Worm (Caenorhabditis elegans) whole organism, L2 larva: ENCODE measurements around the gene C15H7.4.

ENCODE experiments used
- C34F6.9 ChIP-seq: fragments of 150-350 bp; optimal IDR thresholded peaks from 2 replicates; lab custom pipeline; 2014; ENCODE audit warnings: missing biosample characterization, missing genetic modification characterization
- F13H6.1 ChIP-seq: sonication (generic microtip); optimal IDR thresholded peaks from 2 replicates; lab custom pipeline; 2016; ENCODE audit warnings: missing genetic modification characterization, missing compliant biosample characterization
- R02D3.7 ChIP-seq: fragments of 150-350 bp; optimal IDR thresholded peaks from 2 replicates; lab custom pipeline; 2014; ENCODE audit warnings: missing biosample characterization, missing genetic modification characterization
- Y55F3AM.14 ChIP-seq: fragments of 200-800 bp; sonication (Bioruptor generic); optimal IDR thresholded peaks from 2 replicates; lab custom pipeline; 2018; ENCODE audit warnings: mild to moderate bottlenecking, missing genetic modification characterization, missing compliant biosample characterization
- ZK546.5 ChIP-seq: sonication (generic microtip); optimal IDR thresholded peaks from 2 replicates; lab custom pipeline; 2017; ENCODE audit warnings: missing biosample characterization, missing genetic modification characterization
- alr-1 ChIP-seq: fragments of 150-350 bp; optimal IDR thresholded peaks from 2 replicates; lab custom pipeline; 2014; ENCODE audit warnings: missing biosample characterization, missing genetic modification characterization
- aly-2 ChIP-seq: fragments of 150-350 bp; optimal IDR thresholded peaks from 2 replicates; lab custom pipeline; 2014; ENCODE audit warnings: missing biosample characterization, missing genetic modification characterization
- ama-1 ChIP-seq: fragments of 150-350 bp; optimal IDR thresholded peaks from 2 replicates; lab custom pipeline; 2018; ENCODE audit warnings: inconsistent platforms
- blmp-1 ChIP-seq: sonication (generic microtip); optimal IDR thresholded peaks from 2 replicates; lab custom pipeline; 2017; ENCODE audit warnings: missing genetic modification characterization, mild to moderate bottlenecking, missing compliant biosample characterization, antibody characterized with exemption, moderate library complexity; ENCODE audit not compliant: insufficient read depth
- ceh-16 ChIP-seq: fragments of 150-350 bp; optimal IDR thresholded peaks from 2 replicates; lab custom pipeline; 2014; ENCODE audit warnings: missing biosample characterization, missing genetic modification characterization
- ceh-82 ChIP-seq: fragments of 150-350 bp; optimal IDR thresholded peaks from 2 replicates; lab custom pipeline; 2014; ENCODE audit warnings: missing biosample characterization, missing genetic modification characterization
- crh-2 ChIP-seq: sonication (generic microtip); optimal IDR thresholded peaks from 2 replicates; lab custom pipeline; 2017; ENCODE audit warnings: missing biosample characterization, missing genetic modification characterization
- dmd-4 ChIP-seq: sonication (generic microtip); optimal IDR thresholded peaks from 2 replicates; lab custom pipeline; 2017; ENCODE audit warnings: missing biosample characterization, missing genetic modification characterization
- elt-1 ChIP-seq: fragments of 150-350 bp; optimal IDR thresholded peaks from 2 replicates; lab custom pipeline; 2014; ENCODE audit warnings: missing biosample characterization, missing genetic modification characterization
- elt-3 ChIP-seq: sonication (generic microtip); optimal IDR thresholded peaks from 2 replicates; lab custom pipeline; 2017; ENCODE audit warnings: missing biosample characterization, missing genetic modification characterization
- fos-1 ChIP-seq: fragments of 150-350 bp; optimal IDR thresholded peaks from 2 replicates; lab custom pipeline; 2014; ENCODE audit warnings: missing biosample characterization, missing genetic modification characterization
- gmeb-1 ChIP-seq: fragments of 150-350 bp; optimal IDR thresholded peaks from 2 replicates; lab custom pipeline; 2014; ENCODE audit warnings: missing biosample characterization, missing genetic modification characterization
- lin-11 ChIP-seq: fragments of 150-350 bp; sonication (generic microtip); optimal IDR thresholded peaks from 2 replicates; lab custom pipeline; 2014; ENCODE audit warnings: missing biosample characterization, missing genetic modification characterization, inconsistent platforms, mixed read lengths
- lin-13 ChIP-seq: fragments of 150-350 bp; optimal IDR thresholded peaks from 2 replicates; lab custom pipeline; 2014; ENCODE audit warnings: missing biosample characterization, missing genetic modification reagents, missing genetic modification characterization
- lin-39 ChIP-seq: fragments of 150-350 bp; optimal IDR thresholded peaks from 2 replicates; lab custom pipeline; 2014; ENCODE audit warnings: missing biosample characterization, missing genetic modification reagents, missing genetic modification characterization
- lsy-2 ChIP-seq, 2 experiments: fragments of 150-350 bp in 1 of 2; sonication (generic microtip) in 1 of 2; optimal IDR thresholded peaks; 2 replicates each; lab custom pipeline; 2014 to 2017; ENCODE audit warnings: missing biosample characterization in 2 of 2, missing genetic modification characterization in 2 of 2
- mab-5 ChIP-seq: fragments of 150-350 bp; optimal IDR thresholded peaks from 2 replicates; lab custom pipeline; 2014; ENCODE audit warnings: missing biosample characterization, missing genetic modification characterization
- mbf-1 ChIP-seq: sonication (generic microtip); optimal IDR thresholded peaks from 2 replicates; lab custom pipeline; 2017; ENCODE audit warnings: missing biosample characterization, missing genetic modification characterization
- mdl-1 ChIP-seq, 2 experiments: fragments of 150-350 bp in 1 of 2; sonication (generic microtip) in 1 of 2; optimal IDR thresholded peaks; 2 replicates each; lab custom pipeline; 2017; ENCODE audit warnings: missing biosample characterization in 2 of 2, missing genetic modification characterization in 2 of 2
- nhr-10 ChIP-seq: sonication (generic microtip); optimal IDR thresholded peaks from 2 replicates; lab custom pipeline; 2017; ENCODE audit warnings: missing biosample characterization, missing genetic modification characterization
- nhr-11 ChIP-seq: fragments of 150-350 bp; optimal IDR thresholded peaks from 2 replicates; lab custom pipeline; 2014; ENCODE audit warnings: missing biosample characterization, missing genetic modification characterization
- nhr-12 ChIP-seq: fragments of 150-350 bp; optimal IDR thresholded peaks from 2 replicates; lab custom pipeline; 2014; ENCODE audit warnings: missing biosample characterization, missing genetic modification characterization
- nhr-129 ChIP-seq: fragments of 150-350 bp; optimal IDR thresholded peaks from 2 replicates; lab custom pipeline; 2014; ENCODE audit warnings: missing biosample characterization, missing genetic modification characterization
- nhr-21 ChIP-seq: fragments of 150-350 bp; optimal IDR thresholded peaks from 2 replicates; lab custom pipeline; 2014; ENCODE audit warnings: missing biosample characterization, missing genetic modification characterization
- nhr-23 ChIP-seq: fragments of 150-350 bp; optimal IDR thresholded peaks from 2 replicates; lab custom pipeline; 2014; ENCODE audit warnings: missing biosample characterization, missing genetic modification reagents, missing genetic modification characterization
- nhr-237 ChIP-seq: fragments of 150-350 bp; optimal IDR thresholded peaks from 2 replicates; lab custom pipeline; 2014; ENCODE audit warnings: missing biosample characterization, missing genetic modification characterization
- nhr-25 ChIP-seq: fragments of 150-350 bp; sonication (generic microtip); optimal IDR thresholded peaks from 3 replicates; lab custom pipeline; 2014; ENCODE audit warnings: missing biosample characterization, missing genetic modification characterization
- nhr-6 ChIP-seq: fragments of 150-350 bp; optimal IDR thresholded peaks from 2 replicates; lab custom pipeline; 2014; ENCODE audit warnings: missing biosample characterization, missing genetic modification characterization
- nhr-77 ChIP-seq: fragments of 150-350 bp; optimal IDR thresholded peaks from 2 replicates; lab custom pipeline; 2014; ENCODE audit warnings: missing biosample characterization, missing genetic modification characterization
- peb-1 ChIP-seq: fragments of 150-350 bp; optimal IDR thresholded peaks from 2 replicates; lab custom pipeline; 2014; ENCODE audit warnings: missing biosample characterization, missing genetic modification characterization
- sem-4 ChIP-seq: fragments of 150-350 bp; optimal IDR thresholded peaks from 2 replicates; lab custom pipeline; 2014; ENCODE audit warnings: missing biosample characterization, missing genetic modification reagents, missing genetic modification characterization
- skn-1 ChIP-seq: sonication (generic microtip); optimal IDR thresholded peaks from 2 replicates; lab custom pipeline; 2017; ENCODE audit warnings: missing biosample characterization, missing genetic modification characterization
- sma-3 ChIP-seq: sonication (generic microtip); optimal IDR thresholded peaks from 2 replicates; lab custom pipeline; 2016; ENCODE audit warnings: missing genetic modification reagents, missing genetic modification characterization, missing compliant biosample characterization
- sma-9 ChIP-seq, 2 experiments: fragments of 150-350 bp in 1 of 2; sonication (generic microtip) in 1 of 2; optimal IDR thresholded peaks; 2 replicates each; lab custom pipeline; 2014 to 2016; ENCODE audit warnings: missing genetic modification characterization in 2 of 2, mild to moderate bottlenecking in 1 of 2, missing biosample characterization in 1 of 2, missing compliant biosample characterization in 1 of 2, missing genetic modification reagents in 1 of 2, moderate library complexity in 1 of 2
- snpc-4 ChIP-seq: fragments of 150-350 bp; optimal IDR thresholded peaks from 2 replicates; lab custom pipeline; 2014; ENCODE audit warnings: missing biosample characterization, missing genetic modification characterization
- unc-39 ChIP-seq: fragments of 150-350 bp; optimal IDR thresholded peaks from 2 replicates; lab custom pipeline; 2014; ENCODE audit warnings: missing biosample characterization, missing genetic modification characterization
- unc-55 ChIP-seq: fragments of 150-350 bp; sonication (generic microtip); optimal IDR thresholded peaks from 3 replicates; lab custom pipeline; 2014; ENCODE audit warnings: missing biosample characterization, missing genetic modification reagents, missing genetic modification characterization
- unc-62 ChIP-seq: fragments of 150-350 bp; optimal IDR thresholded peaks from 2 replicates; lab custom pipeline; 2014; ENCODE audit warnings: missing biosample characterization, missing genetic modification reagents, missing genetic modification characterization
- zag-1 ChIP-seq: fragments of 150-350 bp; optimal IDR thresholded peaks from 2 replicates; lab custom pipeline; 2014; ENCODE audit warnings: missing biosample characterization, missing genetic modification characterization
- ztf-1 ChIP-seq: fragments of 200-800 bp; sonication (Bioruptor generic); conservative IDR thresholded peaks from 2 replicates; pipeline ENCODE4 v1.3.6; 2022; ENCODE audit warnings: missing genetic modification characterization, missing compliant biosample characterization
- ztf-11 ChIP-seq: sonication (generic microtip); optimal IDR thresholded peaks from 2 replicates; lab custom pipeline; 2017; ENCODE audit warnings: missing biosample characterization, missing genetic modification characterization
- ztf-4 ChIP-seq: fragments of 150-350 bp; optimal IDR thresholded peaks from 2 replicates; lab custom pipeline; 2014; ENCODE audit warnings: missing biosample characterization, missing genetic modification characterization

Gene C15H7.4

DNA sequence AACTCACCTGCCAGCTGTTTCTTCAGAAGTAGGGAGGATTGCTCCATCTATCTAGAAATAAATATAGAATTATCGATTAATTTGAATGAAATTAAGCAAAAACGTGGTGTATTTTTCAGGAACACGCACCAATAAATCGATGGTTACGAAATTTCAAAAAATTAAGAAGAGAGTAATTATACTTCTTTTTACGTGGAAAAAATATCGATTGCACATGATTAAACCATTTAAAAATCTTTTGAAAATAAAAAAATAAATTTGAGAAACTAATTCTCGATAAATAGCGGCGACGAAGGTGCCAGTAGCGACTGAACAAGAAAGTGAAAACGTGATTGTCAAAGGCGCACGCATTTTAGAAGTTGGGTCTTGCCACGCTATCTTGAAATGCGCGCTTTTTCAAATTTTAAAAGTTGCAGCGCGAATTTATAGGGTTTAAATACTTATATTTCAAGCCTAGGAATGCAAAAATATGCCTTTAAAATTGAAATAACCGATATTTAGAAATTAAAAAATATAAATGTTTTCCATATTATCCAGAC, 24.5 kb downstream of the C15H7.4 start, which contains the start of gene ubc-7:
ubc-7 (minus strand) TSS at position 51 of the 539 bp plus-strand sequence.
- no peak for TF ChIP-seq peb-1
- TF ChIP-seq ZK546.5 (tag; lab: Kevin White, UChicago) = peak; percentile 26
- peak; percentile 39 for TF ChIP-seq snpc-4 (tag; lab: Kevin White, UChicago)
- TF ChIP-seq nhr-21 (tag; lab: Kevin White, UChicago) = peak; percentile 84
- TF ChIP-seq nhr-6 = peak; percentile 67
- no peak for TF ChIP-seq dmd-4 (tag; lab: Kevin White, UChicago)
- peak; percentile 50 for TF ChIP-seq fos-1 (tag; lab: Kevin White, UChicago)
- peak; percentile 20 for TF ChIP-seq R02D3.7 (tag; lab: Kevin White, UChicago)
- peak in 1 of 2 experiments; percentile 72 for TF ChIP-seq mdl-1 (tag; optimal IDR thresholded peaks at IDR 0.05; lab: Kevin White, UChicago)
- TF ChIP-seq nhr-23 = no peak
- TF ChIP-seq sem-4 (tag; lab: Kevin White, UChicago) = peak; percentile 59
- TF ChIP-seq crh-2 (tag; lab: Kevin White, UChicago) = peak; percentile 85
- TF ChIP-seq nhr-11 (tag; lab: Kevin White, UChicago) = no peak
- peak; percentile 61 to 92 for TF ChIP-seq lsy-2 (tag; optimal IDR thresholded peaks at IDR 0.05; lab: Kevin White, UChicago)
- TF ChIP-seq nhr-10 (tag; lab: Kevin White, UChicago) = no peak
- TF ChIP-seq lin-13 (GFP tag; lab: Kevin White, UChicago) = peak; percentile 87
- peak; percentile 88 for TF ChIP-seq nhr-25 (tag; lab: Kevin White, UChicago)
- TF ChIP-seq nhr-129 (tag; lab: Kevin White, UChicago) = peak; percentile 78
- TF ChIP-seq ama-1 (lab: Kevin White, UChicago) = peak; percentile 85
- TF ChIP-seq skn-1 (tag; lab: Kevin White, UChicago) = peak; percentile 60
- no peak for TF ChIP-seq elt-1 (tag; lab: Kevin White, UChicago)
- TF ChIP-seq elt-3 (tag; lab: Kevin White, UChicago) = no peak
- peak; percentile 98 for TF ChIP-seq gmeb-1
- TF ChIP-seq nhr-237 (tag; lab: Kevin White, UChicago) = no peak
- TF ChIP-seq unc-39 (tag; lab: Kevin White, UChicago) = no peak
- TF ChIP-seq mab-5 (tag; lab: Kevin White, UChicago) = peak; percentile 74
- TF ChIP-seq unc-55 (GFP tag; lab: Kevin White, UChicago) = peak; percentile 95
- peak; percentile 57 for TF ChIP-seq ztf-4 (tag; lab: Kevin White, UChicago)
- peak; percentile 81 for TF ChIP-seq lin-11 (tag; lab: Kevin White, UChicago)
- peak; percentile 24 for TF ChIP-seq ceh-82 (tag; lab: Kevin White, UChicago)
- TF ChIP-seq sma-9 (GFP tag; optimal IDR thresholded peaks at IDR 0.05; lab: Kevin White, UChicago) = peak; percentile 81
- TF ChIP-seq sma-9 (tag; optimal IDR thresholded peaks at IDR 0.05; lab: Kevin White, UChicago) = no peak
- TF ChIP-seq sma-3 (GFP tag; lab: Kevin White, UChicago) = peak; percentile 70
- peak; percentile 64 for TF ChIP-seq F13H6.1
- TF ChIP-seq blmp-1 (tag; lab: Kevin White, UChicago) = peak; percentile 97
- TF ChIP-seq alr-1 (tag; lab: Kevin White, UChicago) = no peak
- peak; percentile 83 for TF ChIP-seq C34F6.9 (tag; lab: Kevin White, UChicago)
- TF ChIP-seq unc-62 = no peak

DNA sequence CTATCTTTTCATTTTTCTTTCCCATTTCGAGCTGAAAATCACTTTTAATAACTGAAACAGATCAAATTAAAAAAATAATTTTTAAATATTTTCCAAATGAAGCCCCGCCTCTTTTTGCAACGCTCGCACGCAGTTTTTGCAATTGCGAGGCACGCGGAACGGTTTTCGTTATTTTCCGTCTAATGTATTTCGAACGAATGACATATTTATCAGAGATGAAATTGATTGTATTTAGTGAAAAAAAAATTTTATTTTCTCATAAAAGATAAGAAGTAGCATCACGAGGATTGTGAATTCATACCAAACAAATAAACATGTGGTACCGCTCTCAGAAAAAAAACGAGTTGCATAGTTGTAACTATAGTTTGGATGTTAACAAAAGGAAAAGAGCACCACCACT, 25.8 kb downstream of the C15H7.4 start, which contains the start of gene rpac-19:
rpac-19 (minus strand) TSS at position 31 of the 400 bp plus-strand sequence.
- TF ChIP-seq nhr-129 (tag; lab: Kevin White, UChicago) = peak; percentile 35
- peak in 1 of 2 experiments; percentile 76 for TF ChIP-seq lsy-2 (tag; optimal IDR thresholded peaks at IDR 0.05; lab: Kevin White, UChicago)
- no peak for TF ChIP-seq elt-1 (tag; lab: Kevin White, UChicago)
- TF ChIP-seq nhr-25 (tag; lab: Kevin White, UChicago) = peak; percentile 58
- peak; percentile 80 for TF ChIP-seq gmeb-1
- no peak for TF ChIP-seq lin-39 (tag; lab: Kevin White, UChicago)
- no peak for TF ChIP-seq R02D3.7 (tag; lab: Kevin White, UChicago)
- TF ChIP-seq nhr-12 = no peak
- TF ChIP-seq elt-3 (tag; lab: Kevin White, UChicago) = no peak
- TF ChIP-seq blmp-1 (tag; lab: Kevin White, UChicago) = no peak
- no peak for TF ChIP-seq alr-1 (tag; lab: Kevin White, UChicago)
- TF ChIP-seq ztf-1 (GFP tag; lab: Robert Waterston, UW) = no peak
- TF ChIP-seq zag-1 = no peak
- no peak for TF ChIP-seq ztf-11
- TF ChIP-seq nhr-77 (tag; lab: Kevin White, UChicago) = no peak
- no peak for TF ChIP-seq nhr-21 (tag; lab: Kevin White, UChicago)
- TF ChIP-seq ceh-16 = no peak
- peak; percentile 4 for TF ChIP-seq fos-1 (tag; lab: Kevin White, UChicago)
- TF ChIP-seq sma-3 (GFP tag; lab: Kevin White, UChicago) = peak; percentile 85
- TF ChIP-seq mbf-1 = no peak
- TF ChIP-seq nhr-6 = no peak
- peak; percentile 72 for TF ChIP-seq F13H6.1
- TF ChIP-seq nhr-11 (tag; lab: Kevin White, UChicago) = no peak
- peak; percentile 63 for TF ChIP-seq C34F6.9 (tag; lab: Kevin White, UChicago)
- TF ChIP-seq ceh-82 (tag; lab: Kevin White, UChicago) = no peak
- TF ChIP-seq Y55F3AM.14 (GFP tag; lab: Kevin White, UChicago) = peak; percentile 17
- no peak for TF ChIP-seq nhr-23
- TF ChIP-seq peb-1 = no peak
- peak; percentile 66 for TF ChIP-seq skn-1 (tag; lab: Kevin White, UChicago)
- TF ChIP-seq nhr-10 (tag; lab: Kevin White, UChicago) = no peak
- TF ChIP-seq ztf-4 (tag; lab: Kevin White, UChicago) = peak; percentile 55
- TF ChIP-seq nhr-237 (tag; lab: Kevin White, UChicago) = peak; percentile 19
- no peak for TF ChIP-seq ZK546.5 (tag; lab: Kevin White, UChicago)
- no peak for TF ChIP-seq aly-2
- TF ChIP-seq sma-9 (GFP tag; optimal IDR thresholded peaks at IDR 0.05; lab: Kevin White, UChicago) = peak; percentile 69
- TF ChIP-seq sma-9 (tag; optimal IDR thresholded peaks at IDR 0.05; lab: Kevin White, UChicago) = no peak
